Fruit fly (Drosophila melanogaster): ENCODE measurements around the gene Gp93.

Gene Gp93

DNA sequence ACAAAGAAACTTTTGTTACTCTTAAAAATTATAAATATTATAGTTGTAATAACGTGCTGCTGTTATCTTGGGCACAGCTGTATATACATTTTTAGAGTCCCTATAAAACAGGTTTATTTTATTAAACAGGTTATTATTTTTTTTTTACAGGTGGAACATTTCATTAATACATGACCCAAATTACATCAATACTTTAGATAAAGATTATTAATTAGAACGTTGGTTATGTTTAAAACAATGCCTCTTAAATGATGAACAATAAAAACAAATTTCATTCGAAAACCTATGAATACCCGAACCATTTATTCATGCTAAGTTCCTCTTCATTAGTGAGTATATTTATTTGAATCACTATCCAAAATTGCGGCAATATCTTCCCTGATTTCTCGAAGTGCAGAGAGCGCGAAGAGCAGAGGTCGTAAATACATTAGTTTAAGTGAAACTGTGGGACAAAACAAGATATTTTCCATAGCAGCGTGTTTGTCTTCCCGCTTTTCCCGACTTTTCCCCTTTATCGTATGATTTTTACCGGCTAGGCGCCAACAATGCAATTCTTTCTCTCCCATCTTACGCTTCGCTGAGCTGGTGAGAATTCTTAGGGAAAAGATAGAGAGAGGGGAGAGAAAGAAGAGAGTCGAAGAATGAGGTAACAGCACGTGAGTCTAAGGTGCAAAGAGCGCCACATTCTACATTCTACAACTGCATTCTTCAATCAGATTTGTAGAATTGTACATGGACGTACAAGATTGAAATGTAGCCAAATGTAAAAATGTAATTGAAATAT, 40.3 kb downstream of the Gp93 start (continued):
- TF ChIP-seq CG1024 (GFP tag; IDR thresholded peaks at IDR 0.05): no peak
- no peak for TF ChIP-seq CG7745 (tag; optimal IDR thresholded peaks at IDR 0.05)
- no peak for TF ChIP-seq h (optimal IDR thresholded peaks at IDR 0.05)
- TF ChIP-seq pum (GFP tag; optimal IDR thresholded peaks at IDR 0.05): peak; percentile 9
- TF ChIP-seq Meics (GFP tag; optimal IDR thresholded peaks at IDR 0.05): peak; percentile 51
- no peak for TF ChIP-seq Ssrp (tag; optimal IDR thresholded peaks at IDR 0.05)
- TF ChIP-seq CG11398 (GFP tag; optimal IDR thresholded peaks at IDR 0.05): no peak
- peak; percentile 27 for TF ChIP-seq Oli (tag; optimal IDR thresholded peaks at IDR 0.05)
- no peak for TF ChIP-seq Spps (tag; optimal IDR thresholded peaks at IDR 0.05)
- no peak for TF ChIP-seq exex (tag; optimal IDR thresholded peaks at IDR 0.05)
- 0 out of 4 replicates have a peak, but pooled peaks have one; percentile 72 for TF ChIP-seq chinmo (GFP tag; IDR thresholded peaks at IDR 0.05; ENCODE audit: partially characterized antibody)
- peak; percentile 37 for TF ChIP-seq CG7839 (tag; optimal IDR thresholded peaks at IDR 0.05)
- peak; percentile 54 for TF ChIP-seq CG3847 (GFP tag; IDR thresholded peaks at IDR 0.05)
- TF ChIP-seq H15 (GFP tag; IDR thresholded peaks at IDR 0.05): peak; percentile 53; the same call in 2 of the 3 replicates
- TF ChIP-seq HLH3B (GFP tag; IDR thresholded peaks at IDR 0.05): peak; percentile 69
- no peak for TF ChIP-seq Max (GFP tag; optimal IDR thresholded peaks at IDR 0.05)
- no peak for TF ChIP-seq E2f2 (GFP tag; IDR thresholded peaks at IDR 0.05)
- peak; percentile 56 for TF ChIP-seq zf30C (GFP tag; optimal IDR thresholded peaks at IDR 0.05)
- no peak for TF ChIP-seq slou (GFP tag; optimal IDR thresholded peaks at IDR 0.05)
- TF ChIP-seq trh (GFP tag; optimal IDR thresholded peaks at IDR 0.05): no peak
- TF ChIP-seq phol (tag; optimal IDR thresholded peaks at IDR 0.05): peak; percentile 31
- TF ChIP-seq twi (tag; optimal IDR thresholded peaks at IDR 0.05): no peak
- no peak for TF ChIP-seq CG12942 (GFP tag; optimal IDR thresholded peaks at IDR 0.05)
- TF ChIP-seq CG5953 (GFP tag; IDR thresholded peaks at IDR 0.05): peak; percentile 47; the same call in 1 of the 2 replicates
- TF ChIP-seq ewg (GFP tag; optimal IDR thresholded peaks at IDR 0.05): peak; percentile 26
- TF ChIP-seq tin (GFP tag; optimal IDR thresholded peaks at IDR 0.05): peak; percentile 12
- TF ChIP-seq Kr (GFP tag; optimal IDR thresholded peaks at IDR 0.05): no peak
- TF ChIP-seq Hr78 (GFP tag; optimal IDR thresholded peaks at IDR 0.05): peak in 1 of 2 experiments; percentile 27
- TF ChIP-seq ttk (GFP tag; IDR thresholded peaks at IDR 0.05): no peak
- peak; percentile 15 for TF ChIP-seq CG18599 (GFP tag; optimal IDR thresholded peaks at IDR 0.05)
- peak; percentile 31 for TF ChIP-seq fd96Cb (tag; optimal IDR thresholded peaks at IDR 0.05)
- TF ChIP-seq CG4328 (GFP tag; optimal IDR thresholded peaks at IDR 0.05): no peak
- TF ChIP-seq CG31365 (tag; optimal IDR thresholded peaks at IDR 0.05): no peak
- no peak for TF ChIP-seq CG1647 (GFP tag; optimal IDR thresholded peaks at IDR 0.05)
- no peak for TF ChIP-seq Nf-YB (GFP tag; optimal IDR thresholded peaks at IDR 0.05)
- no peak for TF ChIP-seq CG15479 (GFP tag; optimal IDR thresholded peaks at IDR 0.05)
- no peak for TF ChIP-seq ems (GFP tag; optimal IDR thresholded peaks at IDR 0.05)
- peak; percentile 37; the same call in 1 of the 3 replicates for TF ChIP-seq ase (GFP tag; IDR thresholded peaks at IDR 0.05)
- no peak for TF ChIP-seq mirr (GFP tag; optimal IDR thresholded peaks at IDR 0.05)
- TF ChIP-seq CrebB (tag; optimal IDR thresholded peaks at IDR 0.05): no peak
- TF ChIP-seq CG18476 (GFP tag; optimal IDR thresholded peaks at IDR 0.05): no peak
- no peak for TF ChIP-seq gro (GFP tag; optimal IDR thresholded peaks at IDR 0.05)
- TF ChIP-seq ranshi (GFP tag; IDR thresholded peaks at IDR 0.05): peak; percentile 11; the same call in 1 of the 2 replicates
- peak; percentile 19 for TF ChIP-seq lab (GFP tag; optimal IDR thresholded peaks at IDR 0.05)
- TF ChIP-seq CG6683 (GFP tag; optimal IDR thresholded peaks at IDR 0.05): no peak
- TF ChIP-seq chn (GFP tag; optimal IDR thresholded peaks at IDR 0.05): no peak
- TF ChIP-seq so (GFP tag; IDR thresholded peaks at IDR 0.05): no peak
- no peak for TF ChIP-seq Lim3 (GFP tag; IDR thresholded peaks at IDR 0.05)
- TF ChIP-seq CG30431 (GFP tag; optimal IDR thresholded peaks at IDR 0.05): peak; percentile 40

Measured in whole organism, embryonic.